Worm (Caenorhabditis elegans) whole organism, L4 larva: ENCODE measurements around the gene K09H11.4.

ENCODE experiments used
- F49E8.2 ChIP-seq: sonication (generic microtip); optimal IDR thresholded peaks from 2 replicates; lab custom pipeline; 2016; ENCODE audit warnings: missing compliant biosample characterization, mild to moderate bottlenecking, missing genetic modification characterization, borderline replicate concordance
- Y48G9A.11 ChIP-seq: fragments of 200-800 bp; sonication (Bioruptor generic); IDR thresholded peaks from 2 replicates; pipeline ENCODE4 v1.3.6; 2022; ENCODE audit warnings: missing genetic modification reagents, missing genetic modification characterization, missing compliant biosample characterization
- aha-1 ChIP-seq: fragments of 150-350 bp; peaks from one replicate; lab custom pipeline; 2014; ENCODE audit warnings: missing biosample characterization, missing genetic modification characterization
- ceh-20 ChIP-seq: fragments of 200-800 bp; sonication (Bioruptor generic); IDR thresholded peaks from 2 replicates; pipeline ENCODE4 v1.3.6; 2022; ENCODE audit warnings: missing genetic modification reagents, missing genetic modification characterization, missing compliant biosample characterization
- ceh-44 ChIP-seq: fragments of 200-800 bp; sonication (Bioruptor generic); IDR thresholded peaks from 2 replicates; pipeline ENCODE4 v1.3.6; 2022; ENCODE audit warnings: missing genetic modification reagents, missing genetic modification characterization, missing compliant biosample characterization
- ceh-62 ChIP-seq: sonication (generic microtip); optimal IDR thresholded peaks from 2 replicates; lab custom pipeline; 2017; ENCODE audit warnings: missing biosample characterization, missing genetic modification characterization
- ces-1 ChIP-seq: fragments of 150-350 bp; sonication (generic microtip); optimal IDR thresholded peaks from 4 replicates; lab custom pipeline; 2014; ENCODE audit warnings: missing biosample characterization, missing genetic modification reagents, missing genetic modification characterization
- cey-2 ChIP-seq: sonication (generic microtip); optimal IDR thresholded peaks from 3 replicates; lab custom pipeline; 2017; ENCODE audit warnings: missing genetic modification characterization, mild to moderate bottlenecking, missing compliant biosample characterization, antibody characterized with exemption, borderline replicate concordance; ENCODE audit not compliant: insufficient read depth
- ctbp-1 ChIP-seq: fragments of 200-800 bp; sonication (Bioruptor generic); IDR thresholded peaks from 2 replicates; pipeline ENCODE4 v1.3.6; 2022; ENCODE audit warnings: missing genetic modification reagents, missing genetic modification characterization, missing compliant biosample characterization
- dmd-6 ChIP-seq: fragments of 200-800 bp; sonication (Bioruptor generic); IDR thresholded peaks from 2 replicates; pipeline ENCODE4 v1.3.6; 2022; ENCODE audit warnings: missing genetic modification reagents, missing genetic modification characterization, missing compliant biosample characterization
- duxl-1 ChIP-seq: sonication (generic microtip); optimal IDR thresholded peaks from 2 replicates; lab custom pipeline; 2016; ENCODE audit warnings: mild to moderate bottlenecking, missing genetic modification characterization, moderate library complexity, missing compliant biosample characterization; ENCODE audit not compliant: poor library complexity
- fkh-10 ChIP-seq: fragments of 150-350 bp; optimal IDR thresholded peaks from 2 replicates; lab custom pipeline; 2014; ENCODE audit warnings: missing biosample characterization, missing genetic modification reagents, missing genetic modification characterization
- hif-1 ChIP-seq, 2 experiments: sonication (generic microtip); optimal IDR thresholded peaks; 2 replicates each; lab custom pipeline; 2016 to 2017; ENCODE audit warnings: missing compliant biosample characterization in 2 of 2, missing genetic modification characterization in 2 of 2, missing genetic modification reagents in 2 of 2, missing genotype in 2 of 2, mild to moderate bottlenecking in 1 of 2
- lin-29 ChIP-seq: fragments of 200-800 bp; sonication (Bioruptor generic); IDR thresholded peaks from 2 replicates; pipeline ENCODE4 v1.3.6; 2022; ENCODE audit warnings: missing genetic modification reagents, missing genetic modification characterization, missing compliant biosample characterization
- lin-38 ChIP-seq: fragments of 200-800 bp; sonication (Bioruptor generic); IDR thresholded peaks from 2 replicates; pipeline ENCODE4 v1.3.6; 2022; ENCODE audit warnings: missing genetic modification reagents, missing genetic modification characterization, missing compliant biosample characterization
- lin-39 ChIP-seq: fragments of 150-350 bp; optimal IDR thresholded peaks from 2 replicates; lab custom pipeline; 2014; ENCODE audit warnings: missing biosample characterization, missing genetic modification reagents, missing genetic modification characterization
- nhr-10 ChIP-seq: fragments of 150-350 bp; optimal IDR thresholded peaks from 2 replicates; lab custom pipeline; 2014; ENCODE audit warnings: missing biosample characterization, missing genetic modification characterization
- nhr-25 ChIP-seq: sonication (generic microtip); optimal IDR thresholded peaks from 2 replicates; lab custom pipeline; 2017; ENCODE audit warnings: missing genetic modification characterization, mild to moderate bottlenecking, missing compliant biosample characterization, antibody characterized with exemption, moderate library complexity, borderline replicate concordance; ENCODE audit not compliant: insufficient read depth
- nhr-41 ChIP-seq: fragments of 200-800 bp; sonication (Bioruptor generic); IDR thresholded peaks from 2 replicates; pipeline ENCODE4 v1.3.6; 2022; ENCODE audit warnings: missing genetic modification reagents, missing genetic modification characterization, missing compliant biosample characterization
- nhr-6 ChIP-seq: fragments of 150-350 bp; optimal IDR thresholded peaks from 2 replicates; lab custom pipeline; 2014; ENCODE audit warnings: missing biosample characterization, missing genetic modification characterization
- php-3 ChIP-seq: fragments of 200-800 bp; sonication (Bioruptor generic); IDR thresholded peaks from 2 replicates; pipeline ENCODE4 v1.3.6; 2022; ENCODE audit warnings: missing genetic modification reagents, missing genetic modification characterization, missing compliant biosample characterization
- rbr-2 ChIP-seq: sonication (generic microtip); optimal IDR thresholded peaks from 2 replicates; lab custom pipeline; 2016; ENCODE audit warnings: missing genotype, missing genetic modification characterization, missing compliant biosample characterization
- saeg-2 ChIP-seq: fragments of 200-800 bp; sonication (Bioruptor generic); IDR thresholded peaks from 2 replicates; pipeline ENCODE4 v1.3.6; 2022; ENCODE audit warnings: missing genetic modification reagents, missing genetic modification characterization, missing compliant biosample characterization
- snpc-1.2 ChIP-seq: fragments of 200-800 bp; sonication (Bioruptor generic); IDR thresholded peaks from 2 replicates; pipeline ENCODE4 v1.3.6; 2022; ENCODE audit warnings: missing genetic modification reagents, missing genetic modification characterization, missing compliant biosample characterization
- snpc-4 ChIP-seq: fragments of 150-350 bp; optimal IDR thresholded peaks from 2 replicates; lab custom pipeline; 2014; ENCODE audit warnings: missing biosample characterization, missing genetic modification characterization
- unc-130 ChIP-seq: sonication (generic microtip); optimal IDR thresholded peaks from 2 replicates; lab custom pipeline; 2016; ENCODE audit warnings: missing genetic modification reagents, missing genetic modification characterization, missing compliant biosample characterization
- unc-39 ChIP-seq: sonication (generic microtip); optimal IDR thresholded peaks from 2 replicates; lab custom pipeline; 2017; ENCODE audit warnings: missing biosample characterization, missing genetic modification characterization
- unc-62 ChIP-seq, 3 experiments: fragments of 150-350 bp in 1 of 3; sonication (generic microtip); optimal IDR thresholded peaks in 2 of 3; peaks in 1 of 3; 1 replicate in 1 of 3; 2 replicates in 2 of 3; lab custom pipeline; 2014 to 2017; ENCODE audit warnings: missing biosample characterization in 3 of 3, missing genetic modification characterization in 3 of 3, missing genetic modification reagents in 3 of 3, missing genotype in 1 of 3
- vab-7 ChIP-seq: fragments of 200-800 bp; sonication (Bioruptor generic); IDR thresholded peaks from 2 replicates; pipeline ENCODE4 v1.3.6; 2022; ENCODE audit warnings: missing genetic modification reagents, missing genetic modification characterization, missing compliant biosample characterization
- ztf-11 ChIP-seq: fragments of 150-350 bp; optimal IDR thresholded peaks from 2 replicates; lab custom pipeline; 2014; ENCODE audit warnings: missing biosample characterization, missing genetic modification characterization

Gene K09H11.4

DNA sequence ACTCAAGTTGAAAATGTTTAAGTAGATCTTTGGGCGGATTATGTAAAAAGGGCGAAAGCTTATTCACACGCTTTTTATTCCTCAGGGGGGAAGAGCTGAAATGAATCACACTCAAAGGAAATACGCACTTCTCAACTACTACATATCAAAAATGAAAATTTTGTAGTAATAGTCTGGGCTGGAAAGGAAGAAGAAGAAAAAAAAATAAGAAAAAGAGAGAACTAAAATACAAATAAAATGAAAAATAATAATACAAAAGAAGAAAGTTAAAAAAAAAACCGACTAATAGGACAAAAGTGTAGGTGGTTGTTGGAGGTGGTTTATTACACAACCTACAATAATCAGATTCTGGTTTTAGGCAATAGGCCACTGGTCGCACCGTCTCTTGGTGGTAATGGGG is 9.7 kb upstream of the K09H11.4 start, which contains the start of gene K09H11.6:
K09H11.6 (minus strand) TSS at position 101 of the 400 bp plus-strand sequence.
- TF ChIP-seq ceh-62 (no peak), fkh-10 (GFP tag; lab: Kevin White, UChicago) (no peak), vab-7 (GFP tag; lab: Robert Waterston, UW) (no peak), nhr-6 (tag; lab: Kevin White, UChicago) (no peak), dmd-6 (no peak), unc-39 (tag; lab: Kevin White, UChicago) (no peak), rbr-2 (tag; lab: Kevin White, UChicago) (no peak), aha-1 (tag; lab: Kevin White, UChicago) (no peak), nhr-41 (GFP tag; lab: Robert Waterston, UW) (no peak)
- TF ChIP-seq, all 104 proteins: peak for 0

DNA sequence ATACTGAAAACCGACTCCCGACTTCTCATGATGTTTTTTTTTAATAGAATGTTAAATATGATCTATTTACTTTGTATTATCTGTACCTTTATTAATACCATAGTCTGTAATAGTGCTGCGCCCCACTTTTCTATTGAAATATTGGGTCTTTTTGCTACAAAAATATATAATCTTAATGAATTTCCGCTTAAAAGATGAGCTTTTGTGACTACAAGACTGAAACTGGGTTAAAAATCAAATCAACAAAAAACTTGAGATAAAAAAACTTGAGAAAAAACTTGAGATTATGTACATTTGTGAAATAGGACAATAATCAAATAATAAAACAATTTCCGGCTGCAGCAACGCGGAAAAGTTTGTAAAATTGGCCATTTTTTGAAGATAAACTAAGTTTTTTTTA is 4.4 kb upstream of the K09H11.4 start, which contains the start of gene K09H11.15:
K09H11.15 (minus strand) TSS at position 101 of the 400 bp plus-strand sequence.
- TF ChIP-seq snpc-4 (tag; lab: Kevin White, UChicago) (no peak), lin-29 (GFP tag; lab: Robert Waterston, UW) (no peak), unc-62 (GFP tag; optimal IDR thresholded peaks at IDR 0.05 in 1 of 2; lab: Kevin White, UChicago) (no peak), unc-62 (tag; optimal IDR thresholded peaks at IDR 0.05; lab: Kevin White, UChicago) (no peak)
- TF ChIP-seq, all 104 proteins: peak for 0

DNA sequence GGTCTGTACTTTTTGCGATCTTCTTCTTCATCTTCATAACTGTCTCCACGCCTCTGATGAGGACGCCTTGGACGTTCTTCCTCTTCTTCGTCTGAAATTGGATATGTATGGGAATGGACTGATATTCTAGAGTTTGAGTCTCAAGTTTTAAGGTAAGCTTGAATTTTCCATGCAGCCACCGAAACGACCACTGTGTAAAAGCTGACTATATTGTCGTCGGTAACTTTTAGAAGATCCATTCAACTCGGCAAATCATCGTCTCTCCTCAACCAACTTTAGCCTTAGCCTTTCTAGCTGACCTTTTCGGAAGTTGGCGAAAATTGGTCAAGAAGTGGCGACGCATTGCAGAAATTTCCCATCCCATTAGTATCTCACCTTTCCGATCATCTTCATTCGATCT is 2.0 kb downstream of the K09H11.4 start:
- no peak for TF ChIP-seq duxl-1 (tag; lab: Kevin White, UChicago)
- peak in 1 of 2 experiments; percentile 90 for TF ChIP-seq unc-62 (GFP tag; optimal IDR thresholded peaks at IDR 0.05 in 1 of 2; lab: Kevin White, UChicago)
- TF ChIP-seq unc-62 (tag; optimal IDR thresholded peaks at IDR 0.05; lab: Kevin White, UChicago), result no peak

DNA sequence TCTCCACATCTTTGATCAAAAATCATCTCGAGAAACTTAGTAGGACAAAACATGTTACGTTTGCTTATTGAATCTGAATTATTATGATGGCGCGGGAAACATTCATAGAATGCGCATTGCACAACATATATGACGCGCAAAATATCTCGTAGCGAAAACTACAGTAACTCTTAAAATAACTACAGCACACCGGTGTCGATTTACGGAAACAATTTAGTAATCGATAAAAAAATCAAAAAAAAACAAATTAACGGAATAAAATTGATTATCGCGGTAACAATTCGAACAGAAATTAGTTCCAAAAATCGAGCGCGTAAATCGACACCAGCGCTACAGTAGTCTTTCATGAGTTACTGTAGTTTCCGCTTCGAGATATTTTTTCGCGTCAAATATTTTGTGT is 4.3 kb downstream of the K09H11.4 start:
- no peak for TF ChIP-seq ces-1 (GFP tag; lab: Kevin White, UChicago)
- TF ChIP-seq lin-39 (tag; lab: Kevin White, UChicago), result no peak
- TF ChIP-seq saeg-2 (GFP tag; lab: Robert Waterston, UW), result no peak
- TF ChIP-seq hif-1 (tag; optimal IDR thresholded peaks at IDR 0.05; lab: Kevin White, UChicago), result no peak
- TF ChIP-seq ztf-11 (tag; lab: Kevin White, UChicago), result no peak
- no peak for TF ChIP-seq nhr-6 (tag; lab: Kevin White, UChicago)
- TF ChIP-seq cey-2 (tag; lab: Kevin White, UChicago), result no peak
- TF ChIP-seq php-3 (GFP tag; lab: Robert Waterston, UW), result no peak

DNA sequence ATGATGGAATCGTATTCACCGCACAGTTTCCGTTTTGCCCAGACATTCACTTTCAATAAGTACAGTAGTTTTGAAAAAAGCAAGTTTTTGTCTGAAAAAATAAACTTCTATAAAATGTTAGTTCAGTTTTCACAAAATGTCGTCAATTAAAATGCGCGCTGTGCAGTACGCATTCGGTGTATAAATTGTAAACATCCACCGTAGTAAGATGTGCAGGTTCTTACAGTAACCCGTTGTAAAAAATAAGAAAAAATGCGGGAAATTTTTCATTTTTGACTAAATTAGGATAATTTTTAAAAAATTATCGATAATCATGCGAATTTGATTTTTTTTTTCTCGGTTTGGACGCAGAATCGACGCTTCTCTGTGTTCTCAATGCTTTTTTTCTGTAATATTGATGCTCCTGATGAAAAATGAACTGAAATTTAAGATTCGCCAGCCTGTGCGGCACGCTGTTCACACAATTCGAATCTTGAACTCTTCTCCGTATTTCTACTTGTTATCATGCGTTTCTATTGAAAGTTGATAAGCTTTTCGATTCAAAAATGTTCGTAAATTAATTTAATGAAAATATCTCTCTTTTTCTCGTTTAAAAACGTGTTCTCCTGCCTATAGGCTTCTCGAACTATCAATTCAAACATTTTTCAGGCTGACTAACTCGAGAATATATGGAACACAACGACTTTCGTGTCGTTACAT is 9.0 kb downstream of the K09H11.4 start, which contains the start of gene rga-3:
rga-3 (plus strand) TSS at position 649 of the 699 bp plus-strand sequence.
- no peak for TF ChIP-seq nhr-10 (tag; lab: Kevin White, UChicago)
- peak; percentile 76 for TF ChIP-seq snpc-1.2
- 0 out of 2 replicates have a peak, but pooled peaks have one; percentile 12 for TF ChIP-seq ceh-44
- TF ChIP-seq nhr-25 (tag; lab: Kevin White, UChicago), result no peak
- TF ChIP-seq Y48G9A.11 (GFP tag; lab: Robert Waterston, UW), result peak; percentile 97
- TF ChIP-seq unc-62 (GFP tag; optimal IDR thresholded peaks at IDR 0.05 in 1 of 2; lab: Kevin White, UChicago), result peak in 1 of 2 experiments; percentile 34
- TF ChIP-seq unc-62 (tag; optimal IDR thresholded peaks at IDR 0.05; lab: Kevin White, UChicago), result no peak
- peak; percentile 97 for TF ChIP-seq unc-130
- TF ChIP-seq ceh-20 (GFP tag; lab: Robert Waterston, UW), result no peak
- TF ChIP-seq F49E8.2 (tag; lab: Kevin White, UChicago), result peak; percentile 95
- TF ChIP-seq lin-38 (GFP tag; lab: Robert Waterston, UW), result peak; percentile 80
- TF ChIP-seq ctbp-1 (GFP tag; lab: Robert Waterston, UW), result no peak
